Fruit fly (Drosophila melanogaster): ENCODE measurements around the gene Uev1A.

Gene Uev1A

DNA sequence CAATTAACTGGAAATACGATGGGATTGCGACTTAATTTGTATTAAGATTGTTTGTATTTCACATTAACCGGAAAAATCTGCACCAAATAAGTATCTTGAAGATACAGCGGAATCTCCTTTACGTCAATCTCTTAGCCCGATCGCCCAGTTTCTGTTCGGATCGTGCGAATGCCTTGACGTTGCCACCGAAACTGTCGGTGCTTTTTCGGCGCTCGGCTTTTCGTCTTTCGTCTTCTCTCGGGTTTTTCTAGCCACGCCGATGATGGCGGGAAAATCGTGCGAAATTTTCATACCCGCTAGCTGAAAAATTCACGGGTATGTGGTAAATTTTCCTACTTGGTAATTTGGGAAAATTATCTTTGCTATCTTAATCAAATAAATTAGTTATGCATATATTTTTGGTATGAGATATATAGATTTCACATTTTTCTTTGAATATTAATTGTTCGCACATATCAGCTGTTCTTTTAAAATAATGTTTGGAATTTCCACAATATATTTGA, 14.6 kb downstream of the Uev1A start:
- TF ChIP-seq foxo (GFP tag; optimal IDR thresholded peaks at IDR 0.05) (no peak), Rel (GFP tag; optimal IDR thresholded peaks at IDR 0.05) (no peak), Rel (tag; optimal IDR thresholded peaks at IDR 0.05) (peak; percentile 56), CrebA (GFP tag; optimal IDR thresholded peaks at IDR 0.05; ENCODE audit: borderline replicate concordance) (no peak), ey (GFP tag; optimal IDR thresholded peaks at IDR 0.05) (no peak), Dif (GFP tag; optimal IDR thresholded peaks at IDR 0.05; ENCODE audit: partially characterized antibody) (no peak), Mio (GFP tag; optimal IDR thresholded peaks at IDR 0.05) (no peak), HLH106 (tag; optimal IDR thresholded peaks at IDR 0.05) (no peak), sage (GFP tag; optimal IDR thresholded peaks at IDR 0.05) (no peak)

dm6 chr3L:5349751-5350310, 16.2 kb downstream of the Uev1A start:
- TF ChIP-seq lola (GFP tag; optimal IDR thresholded peaks at IDR 0.05) (no peak), CrebA (GFP tag; optimal IDR thresholded peaks at IDR 0.05; ENCODE audit: borderline replicate concordance) (no peak), Mio (GFP tag; optimal IDR thresholded peaks at IDR 0.05) (no peak), psq (GFP tag; optimal IDR thresholded peaks at IDR 0.05) (no peak), pan (optimal IDR thresholded peaks at IDR 0.05) (no peak), rgr (GFP tag; optimal IDR thresholded peaks at IDR 0.05) (no peak), usp (GFP tag; optimal IDR thresholded peaks at IDR 0.05) (no peak), woc (GFP tag; optimal IDR thresholded peaks at IDR 0.05) (no peak), Vsx2 (GFP tag; optimal IDR thresholded peaks at IDR 0.05; ENCODE audit: partially characterized antibody) (no peak), Rel (GFP tag; optimal IDR thresholded peaks at IDR 0.05) (no peak), Rel (tag; optimal IDR thresholded peaks at IDR 0.05) (no peak), Dfd (GFP tag; optimal IDR thresholded peaks at IDR 0.05) (no peak), h (GFP tag; optimal IDR thresholded peaks at IDR 0.05) (no peak), sv (GFP tag; optimal IDR thresholded peaks at IDR 0.05) (no peak), fru (GFP tag; optimal IDR thresholded peaks at IDR 0.05) (no peak), HLH106 (tag; optimal IDR thresholded peaks at IDR 0.05) (no peak)

DNA sequence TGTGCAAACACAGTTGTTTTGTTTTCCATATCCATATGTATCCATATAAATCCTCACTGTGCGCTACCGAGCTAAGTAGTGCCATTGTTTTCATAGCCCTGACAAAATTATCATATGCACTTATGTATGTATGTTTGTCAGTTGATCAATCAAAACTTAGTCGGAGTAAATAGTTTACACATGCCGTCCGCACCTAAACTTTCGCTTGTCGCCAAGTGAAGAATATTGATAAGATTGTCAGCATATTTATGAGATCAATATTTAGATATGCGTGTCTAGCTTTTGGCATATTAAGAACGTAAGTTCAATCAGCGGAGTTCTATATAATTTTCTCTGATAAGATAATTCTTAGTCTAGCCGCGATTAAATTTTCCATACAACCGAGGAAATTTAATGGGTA, 17.0 kb downstream of the Uev1A start:
- no peak for TF ChIP-seq psq (GFP tag; optimal IDR thresholded peaks at IDR 0.05)

DNA sequence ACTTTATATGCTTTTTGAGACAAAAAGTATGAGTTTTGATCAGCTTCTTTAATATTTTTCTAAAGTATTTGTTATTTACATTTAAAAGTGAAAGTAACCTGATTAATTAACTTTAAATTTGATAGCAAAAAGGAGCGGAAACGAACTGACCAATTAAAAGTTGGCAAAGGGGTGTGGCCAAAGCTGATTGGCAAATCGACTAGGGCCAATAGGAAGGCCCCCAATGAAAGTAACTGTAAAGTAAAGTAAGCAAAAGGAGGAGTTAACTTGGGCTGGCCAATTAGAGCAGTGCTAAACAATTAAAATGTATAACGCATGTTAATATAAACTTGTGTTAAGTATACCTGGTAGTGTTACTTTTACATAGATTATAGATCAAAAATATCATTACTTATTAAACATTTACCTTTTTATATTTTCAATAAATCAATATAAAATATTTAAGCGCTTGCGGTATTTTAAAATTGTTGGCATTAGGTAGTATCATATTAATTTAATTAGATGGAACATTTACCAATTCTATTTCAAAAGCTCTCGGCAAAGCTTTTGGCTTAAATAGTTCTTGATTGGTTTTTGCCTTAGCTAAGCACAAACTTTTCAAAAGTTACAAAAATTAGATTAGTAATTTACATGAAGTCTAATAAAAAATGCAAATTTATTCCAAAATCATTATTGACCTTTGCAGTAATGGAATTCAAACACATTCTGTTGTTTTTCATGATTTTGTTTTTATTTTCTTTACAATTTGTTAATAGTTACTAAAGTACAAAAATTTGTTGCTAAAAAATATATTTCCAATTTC, 22.9 kb downstream of the Uev1A start:
- TF ChIP-seq fru (GFP tag; optimal IDR thresholded peaks at IDR 0.05) = no peak
- TF ChIP-seq CG9705 (GFP tag; optimal IDR thresholded peaks at IDR 0.05) = no peak
- TF ChIP-seq psq (GFP tag; optimal IDR thresholded peaks at IDR 0.05) = no peak
- no peak for TF ChIP-seq h (GFP tag; optimal IDR thresholded peaks at IDR 0.05)

DNA sequence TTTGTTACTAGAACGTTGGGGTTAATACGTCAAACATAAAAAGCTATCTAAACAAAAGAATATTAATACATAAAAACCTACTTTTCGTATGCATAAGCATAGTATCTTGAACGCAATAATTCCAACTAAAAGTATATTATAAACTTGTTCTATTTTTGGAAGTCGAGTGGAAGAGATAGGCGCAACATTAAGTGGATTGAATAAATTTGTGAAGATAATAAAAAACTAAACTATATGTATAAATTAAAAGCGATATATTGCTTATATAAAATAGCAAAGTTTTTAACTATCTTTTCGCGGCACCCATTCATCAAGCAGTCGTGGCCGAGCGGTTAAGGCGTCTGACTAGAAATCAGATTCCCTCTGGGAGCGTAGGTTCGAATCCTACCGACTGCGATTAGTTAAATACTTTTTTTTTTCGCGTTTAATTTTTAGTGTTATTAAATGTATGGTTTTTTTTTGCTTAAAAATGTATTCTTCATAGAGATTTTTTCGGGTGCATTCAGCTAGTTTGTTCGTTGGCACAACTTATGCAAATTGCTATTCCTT, 24.2 kb downstream of the Uev1A start:
- TF ChIP-seq dsf (GFP tag; optimal IDR thresholded peaks at IDR 0.05; ENCODE audit: borderline replicate concordance) (no peak), N (GFP tag; optimal IDR thresholded peaks at IDR 0.05) (no peak), pan (optimal IDR thresholded peaks at IDR 0.05) (no peak), br (GFP tag; optimal IDR thresholded peaks at IDR 0.05) (no peak), Jra (GFP tag; optimal IDR thresholded peaks at IDR 0.05) (no peak), Mio (GFP tag; optimal IDR thresholded peaks at IDR 0.05) (no peak), brk (GFP tag; optimal IDR thresholded peaks at IDR 0.05) (no peak), Dif (GFP tag; optimal IDR thresholded peaks at IDR 0.05; ENCODE audit: partially characterized antibody) (no peak), Vsx2 (GFP tag; optimal IDR thresholded peaks at IDR 0.05; ENCODE audit: partially characterized antibody) (no peak), Abd-B (GFP tag; optimal IDR thresholded peaks at IDR 0.05) (no peak), jim (GFP tag; optimal IDR thresholded peaks at IDR 0.05) (no peak), CrebA (GFP tag; optimal IDR thresholded peaks at IDR 0.05; ENCODE audit: borderline replicate concordance) (no peak)

dm6 chr3L:5329460-5329859, 36.6 kb downstream of the Uev1A start:
- TF ChIP-seq tai (GFP tag; optimal IDR thresholded peaks at IDR 0.05) (no peak), psq (GFP tag; optimal IDR thresholded peaks at IDR 0.05) (no peak), dsf (GFP tag; optimal IDR thresholded peaks at IDR 0.05; ENCODE audit: borderline replicate concordance) (no peak), CrebA (GFP tag; optimal IDR thresholded peaks at IDR 0.05; ENCODE audit: borderline replicate concordance) (no peak), rgr (GFP tag; optimal IDR thresholded peaks at IDR 0.05) (no peak), Jra (GFP tag; optimal IDR thresholded peaks at IDR 0.05) (no peak), Sp1 (GFP tag; optimal IDR thresholded peaks at IDR 0.05) (no peak), N (GFP tag; optimal IDR thresholded peaks at IDR 0.05) (no peak), Mio (GFP tag; optimal IDR thresholded peaks at IDR 0.05) (no peak), sage (GFP tag; optimal IDR thresholded peaks at IDR 0.05) (no peak), Hr78 (GFP tag; optimal IDR thresholded peaks at IDR 0.05) (no peak)
